Fruit fly (Drosophila melanogaster) whole organism, prepupa: ENCODE measurements around the gene rdgB.

Experiments
- CG6163 ChIP-seq: fragments of 200-800 bp; sonication (Bioruptor generic); IDR thresholded peaks from 3 replicates; pipeline ENCODE4 v1.3.6; 2022; ENCODE audit warnings: missing biosample characterization, missing genetic modification characterization
- CG8632 ChIP-seq: fragments of 200-800 bp; sonication (Bioruptor generic); optimal IDR thresholded peaks from 3 replicates; lab custom pipeline; 2016; ENCODE audit warnings: missing biosample characterization, missing genetic modification characterization
- cyc ChIP-seq: fragments of 200-800 bp; sonication (Bioruptor generic); optimal IDR thresholded peaks from 3 replicates; lab custom pipeline; 2016; ENCODE audit warnings: missing biosample characterization, missing genetic modification characterization

- no peak for TF ChIP-seq cyc (GFP tag; lab: Kevin White, UChicago)
- no peak for TF ChIP-seq CG6163 (GFP tag; lab: Robert Waterston, UW)
- TF ChIP-seq CG8632 (GFP tag; lab: Kevin White, UChicago), result no peak
Observed at dm6 chrX:13822753-13823152, 60.2 kb downstream of the rdgB start, which contains the start of gene Nup93-1.
